Worm (Caenorhabditis elegans): ENCODE data around the gene tmem-184.

The tmem-184 gene

ce11 chrX:14706698-14707285 lies at the start of gene tmem-184:
TSS of gene tmem-184 (minus strand) at chrX:14706861.
- no peak for TF ChIP-seq unc-62 (GFP tag; optimal IDR thresholded peaks at IDR 0.05)

DNA sequence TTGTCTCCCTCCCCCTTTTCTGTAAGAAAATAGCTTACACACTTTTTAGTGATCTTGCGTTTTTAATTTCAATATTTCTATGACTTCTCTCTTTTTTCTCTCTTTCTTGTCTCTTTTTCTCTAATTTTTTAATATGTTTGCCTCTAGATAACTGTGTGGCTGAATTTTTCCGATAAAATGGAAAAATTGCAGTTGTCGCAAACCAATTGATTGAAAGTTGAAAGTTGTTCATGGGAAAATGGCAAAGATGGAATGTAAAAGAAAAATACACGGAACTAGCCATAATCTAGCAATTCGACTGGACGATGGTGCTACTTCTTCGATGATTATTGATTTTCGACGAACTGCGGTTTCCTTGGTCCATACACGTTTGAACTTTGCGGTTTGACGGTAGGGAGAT lies 49.2 kb upstream of the tmem-184 start:
- TF ChIP-seq unc-62 (GFP tag; optimal IDR thresholded peaks at IDR 0.05): no peak

DNA sequence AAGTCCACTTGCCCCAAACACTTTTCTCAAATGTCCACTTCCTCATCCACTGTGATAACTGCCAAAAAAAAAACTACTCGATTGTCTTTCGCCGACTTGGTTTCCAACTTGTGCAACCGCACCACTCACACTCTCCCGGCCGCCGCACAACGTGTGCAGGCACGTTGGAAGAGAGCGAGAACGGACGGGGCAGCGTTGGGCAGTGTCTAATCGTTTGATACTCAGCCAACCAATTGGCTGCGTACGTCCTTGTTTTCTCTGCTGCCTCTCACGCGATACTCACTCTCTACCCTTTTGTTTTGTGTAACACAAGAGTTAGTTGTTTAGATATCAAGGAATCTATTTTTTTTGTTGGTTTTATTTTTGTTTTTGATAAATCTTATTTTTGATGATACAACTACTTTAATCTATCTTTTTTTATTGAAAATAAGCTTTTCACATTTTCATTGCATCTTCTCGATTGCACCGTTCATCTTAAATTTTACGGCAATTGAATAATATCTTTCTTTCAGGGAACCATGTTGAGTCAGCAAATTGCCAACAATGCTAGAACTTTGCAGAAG lies 46.9 kb upstream of the tmem-184 start, which contains the start of gene sucl-1:
TSS of gene sucl-1 (plus strand) at position 513 of the 563 bp plus-strand sequence.
- no peak for TF ChIP-seq unc-62 (GFP tag; optimal IDR thresholded peaks at IDR 0.05)

DNA sequence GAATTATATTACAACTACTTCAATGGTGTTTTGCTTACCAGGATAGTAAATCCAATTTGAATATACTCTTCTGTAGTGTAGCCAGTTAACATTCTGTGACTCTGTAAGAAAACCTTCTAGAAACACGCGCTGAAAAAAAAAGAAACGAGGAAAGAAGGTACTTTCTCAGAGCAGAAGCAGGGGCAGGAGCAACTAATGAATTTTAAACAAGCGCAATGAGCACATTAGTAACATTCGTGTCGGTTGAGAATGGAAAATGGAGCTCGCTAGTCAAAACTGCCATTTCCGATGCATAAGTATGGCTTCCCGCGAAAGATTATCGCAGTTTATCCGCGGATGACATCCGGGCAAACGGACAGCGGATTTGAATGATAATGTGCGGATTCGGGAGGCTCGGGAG lies 45.2 kb upstream of the tmem-184 start, which contains the start of gene C05G5.3:
TSS of gene C05G5.3 (minus strand) at position 101 of the 400 bp plus-strand sequence.
- no peak for TF ChIP-seq unc-62 (GFP tag; optimal IDR thresholded peaks at IDR 0.05)

ce11 chrX:14746948-14747347 lies 40.3 kb upstream of the tmem-184 start, which contains the start of gene C05G5.2:
TSS of gene C05G5.2 (plus strand) at chrX:14747303.
- TF ChIP-seq unc-62 (GFP tag; optimal IDR thresholded peaks at IDR 0.05): no peak

DNA sequence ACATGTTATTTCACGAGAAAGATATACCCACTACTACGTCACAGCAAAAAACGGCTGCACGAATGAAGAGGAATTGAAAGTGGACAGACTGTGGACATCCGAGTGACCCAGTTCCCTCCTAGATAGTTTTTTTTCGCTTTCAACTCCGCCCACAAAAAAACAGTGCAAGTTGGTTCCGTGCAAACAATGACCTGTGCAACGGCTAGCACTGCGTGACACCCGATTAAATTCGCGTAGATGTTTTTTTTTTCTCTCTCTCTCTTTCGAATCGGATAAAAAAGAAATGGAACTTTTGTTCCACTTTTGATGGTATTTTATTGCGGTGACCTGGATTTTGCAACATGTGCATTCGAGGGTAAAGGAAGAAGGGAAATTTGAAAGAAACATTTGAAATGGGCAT lies 38.6 kb upstream of the tmem-184 start:
- no peak for TF ChIP-seq unc-62 (GFP tag; optimal IDR thresholded peaks at IDR 0.05)

DNA sequence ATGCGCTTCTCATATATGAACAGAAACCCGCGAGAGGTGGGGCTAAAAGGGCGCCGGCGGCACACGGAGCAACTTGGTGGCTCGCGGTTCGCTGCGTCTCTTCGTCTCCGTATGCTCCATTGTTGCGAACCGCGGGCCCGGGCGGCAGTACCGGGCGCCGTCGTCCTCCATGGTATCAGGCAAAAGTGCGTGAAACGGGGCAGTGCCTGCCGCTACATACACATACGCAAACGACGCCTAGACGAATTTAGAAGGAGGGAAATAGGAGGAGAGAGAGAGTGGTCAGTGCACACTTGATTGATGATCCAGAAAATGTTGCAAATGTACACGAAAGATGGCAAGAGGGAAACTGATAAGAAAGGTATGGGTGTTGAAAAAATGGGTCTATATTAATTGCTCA lies 37.8 kb upstream of the tmem-184 start:
- no peak for TF ChIP-seq unc-62 (GFP tag; optimal IDR thresholded peaks at IDR 0.05)

DNA sequence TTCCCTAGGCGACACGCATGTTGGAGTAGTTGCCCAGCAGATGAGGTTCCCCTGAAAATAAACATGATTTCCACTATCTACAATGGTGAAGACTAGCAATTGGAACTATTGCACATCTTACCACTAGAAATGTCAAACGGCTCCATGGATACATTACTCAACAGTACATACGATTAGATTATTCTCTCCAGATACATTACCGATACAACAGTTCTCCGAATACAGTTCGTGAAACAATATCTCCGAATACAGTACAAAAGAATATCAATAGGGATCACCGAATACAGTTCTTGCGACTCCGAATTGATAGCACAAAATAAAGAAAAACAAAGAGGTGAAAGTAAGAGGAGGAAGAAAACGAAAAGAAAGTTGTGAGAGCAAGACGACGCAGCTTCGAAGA lies 37.1 kb upstream of the tmem-184 start, which contains the start of gene C05G5.7:
TSS of gene C05G5.7 (minus strand) at position 1 of the 400 bp plus-strand sequence.
- no peak for TF ChIP-seq unc-62 (GFP tag; optimal IDR thresholded peaks at IDR 0.05)

ce11 chrX:14743210-14743609 lies 36.5 kb upstream of the tmem-184 start:
- no peak for TF ChIP-seq unc-62 (GFP tag; optimal IDR thresholded peaks at IDR 0.05)

ce11 chrX:14740019-14740418 lies 33.4 kb upstream of the tmem-184 start, which contains the start of gene C05G5.1:
TSS of gene C05G5.1 (minus strand) at chrX:14740119.
- TF ChIP-seq unc-62 (GFP tag; optimal IDR thresholded peaks at IDR 0.05): no peak

- TF ChIP-seq unc-62 (GFP tag; optimal IDR thresholded peaks at IDR 0.05): no peak
These were observed 32.8 kb upstream of the tmem-184 start for ce11 chrX:14739466-14739865.

ce11 chrX:14737623-14738022 lies 31.0 kb upstream of the tmem-184 start:
- TF ChIP-seq unc-62 (GFP tag; optimal IDR thresholded peaks at IDR 0.05): no peak

- TF ChIP-seq unc-62 (GFP tag; optimal IDR thresholded peaks at IDR 0.05): no peak
These were observed 30.4 kb upstream of the tmem-184 start for ce11 chrX:14736955-14737621.

ce11 chrX:14736220-14736619 lies 29.6 kb upstream of the tmem-184 start:
- no peak for TF ChIP-seq unc-62 (GFP tag; optimal IDR thresholded peaks at IDR 0.05)

- no peak for TF ChIP-seq unc-62 (GFP tag; optimal IDR thresholded peaks at IDR 0.05)
These were observed 25.2 kb upstream of the tmem-184 start, which contains the start of gene F33C8.4 for ce11 chrX:14731828-14732331. TSS of gene F33C8.4 (plus strand) at chrX:14732281.

DNA sequence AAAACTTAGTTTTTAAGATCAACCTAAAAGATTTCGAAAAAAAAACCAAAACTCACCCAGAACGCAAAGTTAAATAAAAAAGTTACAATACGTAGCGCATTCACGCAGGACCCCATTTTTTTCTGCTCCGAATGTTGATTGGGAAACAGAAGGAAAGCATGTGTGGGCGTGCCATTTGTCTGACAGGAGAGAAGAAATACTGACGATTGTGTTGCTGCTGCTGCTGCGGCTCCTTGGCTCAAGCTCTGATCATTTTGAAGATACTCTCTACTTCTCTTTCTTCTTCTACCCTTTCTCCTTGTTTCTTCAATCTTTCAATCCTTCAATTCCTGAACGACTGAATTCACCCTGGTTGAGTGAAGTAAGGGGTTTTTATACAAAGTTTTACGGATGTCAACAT lies 22.7 kb upstream of the tmem-184 start, which contains the start of gene tsp-8:
TSS of gene tsp-8 (minus strand) at position 185 of the 400 bp plus-strand sequence.
- TF ChIP-seq unc-62 (GFP tag; optimal IDR thresholded peaks at IDR 0.05): no peak
